Worm (Caenorhabditis elegans): ENCODE results near the gene pat-6.

- no peak for TF ChIP-seq ztf-11 (tag; optimal IDR thresholded peaks at IDR 0.05)
- no peak for TF ChIP-seq lsy-2 (tag; optimal IDR thresholded peaks at IDR 0.05)
- no peak for TF ChIP-seq nhr-237 (tag; optimal IDR thresholded peaks at IDR 0.05)
- TF ChIP-seq unc-39 (tag; optimal IDR thresholded peaks at IDR 0.05) = no peak
- no peak for TF ChIP-seq blmp-1 (tag; optimal IDR thresholded peaks at IDR 0.05)
Observed at ce11 chrIV:237350-237749, 26.7 kb downstream of the pat-6 start, which contains the start of gene ints-13.
